Worm (Caenorhabditis elegans): ENCODE results near the gene spt-5.
A peak's percentile ranks its signal among the peaks of the same experiment; 100 is the strongest.

Gene spt-5

DNA sequence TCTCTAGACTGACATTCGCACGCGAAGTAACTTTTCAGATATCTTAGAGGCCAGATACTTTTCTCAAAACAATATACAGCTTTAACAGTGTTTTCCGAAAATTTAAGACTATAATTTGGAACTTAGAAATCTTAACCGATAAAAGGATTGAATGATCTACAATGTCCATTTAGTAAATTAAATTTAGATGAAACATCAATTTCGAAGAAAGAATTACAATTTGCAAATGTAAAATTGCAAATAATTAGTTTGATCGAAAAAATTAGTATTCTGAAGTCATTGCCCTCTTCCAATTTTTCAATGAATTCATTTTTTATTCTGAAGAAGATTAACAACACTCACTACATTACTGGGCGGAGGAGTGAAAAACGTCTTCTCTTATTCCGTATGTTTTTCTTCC is 17.3 kb downstream of the spt-5 start, which contains the start of gene bath-37:
TSS of gene bath-37 (plus strand) at position 301 of the 400 bp plus-strand sequence.
- TF ChIP-seq Y55F3AM.14 (GFP tag; optimal IDR thresholded peaks at IDR 0.05): no peak
- peak; percentile 23 for TF ChIP-seq unc-55 (GFP tag; optimal IDR thresholded peaks at IDR 0.05)
- no peak for TF ChIP-seq mdl-1 (tag; optimal IDR thresholded peaks at IDR 0.05)

DNA sequence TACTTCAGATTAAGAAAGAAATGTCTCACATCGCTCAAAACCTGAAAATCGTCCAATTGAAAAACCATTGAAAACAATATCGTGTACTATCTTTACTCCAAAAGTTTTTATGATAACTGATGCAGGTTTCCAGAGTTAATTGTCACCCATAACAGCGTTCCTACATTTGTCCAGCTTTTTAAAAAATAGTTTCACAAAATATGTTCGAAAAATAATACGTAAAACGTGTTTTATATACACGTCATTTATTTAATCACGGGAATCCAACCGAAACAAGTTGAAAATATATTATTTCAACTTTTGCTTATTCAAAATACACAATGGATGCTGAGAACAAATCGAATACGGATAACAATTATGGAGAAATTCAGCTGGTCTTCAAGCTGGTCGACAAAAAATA is 24.2 kb downstream of the spt-5 start, which contains the start of gene K08E4.7:
TSS of gene K08E4.7 (plus strand) at position 301 of the 400 bp plus-strand sequence.
- TF ChIP-seq sma-9 (GFP tag; optimal IDR thresholded peaks at IDR 0.05): no peak
- no peak for TF ChIP-seq sma-9 (tag; optimal IDR thresholded peaks at IDR 0.05)
- TF ChIP-seq ceh-82 (tag; optimal IDR thresholded peaks at IDR 0.05): no peak
- no peak for TF ChIP-seq sma-3 (GFP tag; optimal IDR thresholded peaks at IDR 0.05)
- no peak for TF ChIP-seq nhr-25 (tag; optimal IDR thresholded peaks at IDR 0.05)
- TF ChIP-seq Y55F3AM.14 (GFP tag; optimal IDR thresholded peaks at IDR 0.05): no peak
- no peak for TF ChIP-seq alr-1 (tag; optimal IDR thresholded peaks at IDR 0.05)
- no peak for TF ChIP-seq nhr-77 (tag; optimal IDR thresholded peaks at IDR 0.05)
- no peak for TF ChIP-seq ztf-11 (tag; optimal IDR thresholded peaks at IDR 0.05)
- no peak for TF ChIP-seq egl-27 (tag; optimal IDR thresholded peaks at IDR 0.05)
- TF ChIP-seq aly-2 (tag; optimal IDR thresholded peaks at IDR 0.05): no peak
- TF ChIP-seq nhr-237 (tag; optimal IDR thresholded peaks at IDR 0.05): no peak
- no peak for TF ChIP-seq unc-39 (tag; optimal IDR thresholded peaks at IDR 0.05)
- no peak for TF ChIP-seq lin-39 (tag; optimal IDR thresholded peaks at IDR 0.05)
- no peak for TF ChIP-seq nhr-12 (tag; optimal IDR thresholded peaks at IDR 0.05)
- TF ChIP-seq ztf-4 (tag; optimal IDR thresholded peaks at IDR 0.05): no peak
- no peak for TF ChIP-seq ZK546.5 (tag; optimal IDR thresholded peaks at IDR 0.05)

- no peak for TF ChIP-seq nhr-10 (tag; optimal IDR thresholded peaks at IDR 0.05)
- TF ChIP-seq C34F6.9 (tag; optimal IDR thresholded peaks at IDR 0.05): peak; percentile 20
- TF ChIP-seq skn-1 (tag; optimal IDR thresholded peaks at IDR 0.05): no peak
- TF ChIP-seq aly-2 (tag; optimal IDR thresholded peaks at IDR 0.05): no peak
- TF ChIP-seq unc-55 (GFP tag; optimal IDR thresholded peaks at IDR 0.05): peak; percentile 18
These were observed 27.0 kb downstream of the spt-5 start, which contains the start of gene tmed-1 for ce11 chrIV:12078112-12078812. Gene tmed-1 (minus strand): TSS chrIV:12078162.

ce11 chrIV:12078907-12079523 is 27.7 kb downstream of the spt-5 start, which contains the start of gene lex-1:
Gene lex-1 (plus strand): TSS chrIV:12079473.
- TF ChIP-seq ceh-16 (tag; optimal IDR thresholded peaks at IDR 0.05) (no peak), nhr-12 (tag; optimal IDR thresholded peaks at IDR 0.05) (no peak), nhr-23 (tag; optimal IDR thresholded peaks at IDR 0.05) (no peak), sem-4 (tag; optimal IDR thresholded peaks at IDR 0.05) (no peak), mdl-1 (tag; optimal IDR thresholded peaks at IDR 0.05) (peak in 1 of 2 experiments; percentile 37), zag-1 (tag; optimal IDR thresholded peaks at IDR 0.05) (no peak), elt-1 (tag; optimal IDR thresholded peaks at IDR 0.05) (no peak), lin-13 (GFP tag; optimal IDR thresholded peaks at IDR 0.05) (peak; percentile 34), ceh-82 (tag; optimal IDR thresholded peaks at IDR 0.05) (no peak), aly-2 (tag; optimal IDR thresholded peaks at IDR 0.05) (no peak), nhr-10 (tag; optimal IDR thresholded peaks at IDR 0.05) (no peak), elt-3 (tag; optimal IDR thresholded peaks at IDR 0.05) (no peak), sma-9 (GFP tag; optimal IDR thresholded peaks at IDR 0.05) (no peak), sma-9 (tag; optimal IDR thresholded peaks at IDR 0.05) (no peak), nhr-77 (tag; optimal IDR thresholded peaks at IDR 0.05) (no peak), gmeb-1 (tag; optimal IDR thresholded peaks at IDR 0.05) (peak; percentile 66), unc-55 (GFP tag; optimal IDR thresholded peaks at IDR 0.05) (peak; percentile 72), blmp-1 (tag; optimal IDR thresholded peaks at IDR 0.05; ENCODE audit: insufficient read depth) (no peak), ztf-4 (tag; optimal IDR thresholded peaks at IDR 0.05) (no peak), mab-5 (tag; optimal IDR thresholded peaks at IDR 0.05) (no peak), unc-39 (tag; optimal IDR thresholded peaks at IDR 0.05) (no peak), nhr-25 (tag; optimal IDR thresholded peaks at IDR 0.05) (no peak), nhr-11 (tag; optimal IDR thresholded peaks at IDR 0.05) (no peak), skn-1 (tag; optimal IDR thresholded peaks at IDR 0.05) (no peak), lin-39 (tag; optimal IDR thresholded peaks at IDR 0.05) (no peak), Y55F3AM.14 (GFP tag; optimal IDR thresholded peaks at IDR 0.05) (no peak), snpc-4 (tag; optimal IDR thresholded peaks at IDR 0.05) (no peak), nhr-6 (tag; optimal IDR thresholded peaks at IDR 0.05) (no peak), peb-1 (tag; optimal IDR thresholded peaks at IDR 0.05) (no peak), egl-27 (tag; optimal IDR thresholded peaks at IDR 0.05) (no peak), dmd-4 (tag; optimal IDR thresholded peaks at IDR 0.05) (no peak), nhr-21 (tag; optimal IDR thresholded peaks at IDR 0.05) (no peak), fos-1 (tag; optimal IDR thresholded peaks at IDR 0.05) (peak; percentile 26), ZK546.5 (tag; optimal IDR thresholded peaks at IDR 0.05) (no peak), R02D3.7 (tag; optimal IDR thresholded peaks at IDR 0.05) (no peak), unc-62 (GFP tag; optimal IDR thresholded peaks at IDR 0.05) (no peak), lin-11 (tag; optimal IDR thresholded peaks at IDR 0.05) (no peak), crh-2 (tag; optimal IDR thresholded peaks at IDR 0.05) (peak; percentile 10), C34F6.9 (tag; optimal IDR thresholded peaks at IDR 0.05) (peak; percentile 60), ztf-11 (tag; optimal IDR thresholded peaks at IDR 0.05) (no peak)
